Worm (Caenorhabditis elegans) whole organism, L2 larva: ENCODE results near the gene C33C12.12.

Experiments used
- C34F6.9 ChIP-seq: fragments of 150-350 bp; optimal IDR thresholded peaks from 2 replicates; lab custom pipeline; 2014; ENCODE audit warnings: missing biosample characterization, missing genetic modification characterization
- F13H6.1 ChIP-seq: sonication (generic microtip); optimal IDR thresholded peaks from 2 replicates; lab custom pipeline; 2016; ENCODE audit warnings: missing genetic modification characterization, missing compliant biosample characterization
- R02D3.7 ChIP-seq: fragments of 150-350 bp; optimal IDR thresholded peaks from 2 replicates; lab custom pipeline; 2014; ENCODE audit warnings: missing biosample characterization, missing genetic modification characterization
- Y55F3AM.14 ChIP-seq: fragments of 200-800 bp; sonication (Bioruptor generic); optimal IDR thresholded peaks from 2 replicates; lab custom pipeline; 2018; ENCODE audit warnings: mild to moderate bottlenecking, missing genetic modification characterization, missing compliant biosample characterization
- ZK546.5 ChIP-seq: sonication (generic microtip); optimal IDR thresholded peaks from 2 replicates; lab custom pipeline; 2017; ENCODE audit warnings: missing biosample characterization, missing genetic modification characterization
- alr-1 ChIP-seq: fragments of 150-350 bp; optimal IDR thresholded peaks from 2 replicates; lab custom pipeline; 2014; ENCODE audit warnings: missing biosample characterization, missing genetic modification characterization
- aly-2 ChIP-seq: fragments of 150-350 bp; optimal IDR thresholded peaks from 2 replicates; lab custom pipeline; 2014; ENCODE audit warnings: missing biosample characterization, missing genetic modification characterization
- ama-1 ChIP-seq: fragments of 150-350 bp; optimal IDR thresholded peaks from 2 replicates; lab custom pipeline; 2018; ENCODE audit warnings: inconsistent platforms
- blmp-1 ChIP-seq: sonication (generic microtip); optimal IDR thresholded peaks from 2 replicates; lab custom pipeline; 2017; ENCODE audit warnings: missing genetic modification characterization, mild to moderate bottlenecking, missing compliant biosample characterization, antibody characterized with exemption, moderate library complexity; ENCODE audit not compliant: insufficient read depth
- ceh-16 ChIP-seq: fragments of 150-350 bp; optimal IDR thresholded peaks from 2 replicates; lab custom pipeline; 2014; ENCODE audit warnings: missing biosample characterization, missing genetic modification characterization
- ceh-82 ChIP-seq: fragments of 150-350 bp; optimal IDR thresholded peaks from 2 replicates; lab custom pipeline; 2014; ENCODE audit warnings: missing biosample characterization, missing genetic modification characterization
- crh-2 ChIP-seq: sonication (generic microtip); optimal IDR thresholded peaks from 2 replicates; lab custom pipeline; 2017; ENCODE audit warnings: missing biosample characterization, missing genetic modification characterization
- dmd-4 ChIP-seq: sonication (generic microtip); optimal IDR thresholded peaks from 2 replicates; lab custom pipeline; 2017; ENCODE audit warnings: missing biosample characterization, missing genetic modification characterization
- elt-1 ChIP-seq: fragments of 150-350 bp; optimal IDR thresholded peaks from 2 replicates; lab custom pipeline; 2014; ENCODE audit warnings: missing biosample characterization, missing genetic modification characterization
- elt-3 ChIP-seq: sonication (generic microtip); optimal IDR thresholded peaks from 2 replicates; lab custom pipeline; 2017; ENCODE audit warnings: missing biosample characterization, missing genetic modification characterization
- fos-1 ChIP-seq: fragments of 150-350 bp; optimal IDR thresholded peaks from 2 replicates; lab custom pipeline; 2014; ENCODE audit warnings: missing biosample characterization, missing genetic modification characterization
- gmeb-1 ChIP-seq: fragments of 150-350 bp; optimal IDR thresholded peaks from 2 replicates; lab custom pipeline; 2014; ENCODE audit warnings: missing biosample characterization, missing genetic modification characterization
- lin-11 ChIP-seq: fragments of 150-350 bp; sonication (generic microtip); optimal IDR thresholded peaks from 2 replicates; lab custom pipeline; 2014; ENCODE audit warnings: missing biosample characterization, missing genetic modification characterization, inconsistent platforms, mixed read lengths
- lin-13 ChIP-seq: fragments of 150-350 bp; optimal IDR thresholded peaks from 2 replicates; lab custom pipeline; 2014; ENCODE audit warnings: missing biosample characterization, missing genetic modification reagents, missing genetic modification characterization
- lin-39 ChIP-seq: fragments of 150-350 bp; optimal IDR thresholded peaks from 2 replicates; lab custom pipeline; 2014; ENCODE audit warnings: missing biosample characterization, missing genetic modification reagents, missing genetic modification characterization
- lsy-2 ChIP-seq, 2 experiments: fragments of 150-350 bp in 1 of 2; sonication (generic microtip) in 1 of 2; optimal IDR thresholded peaks; 2 replicates each; lab custom pipeline; 2014 to 2017; ENCODE audit warnings: missing biosample characterization in 2 of 2, missing genetic modification characterization in 2 of 2
- mab-5 ChIP-seq: fragments of 150-350 bp; optimal IDR thresholded peaks from 2 replicates; lab custom pipeline; 2014; ENCODE audit warnings: missing biosample characterization, missing genetic modification characterization
- mbf-1 ChIP-seq: sonication (generic microtip); optimal IDR thresholded peaks from 2 replicates; lab custom pipeline; 2017; ENCODE audit warnings: missing biosample characterization, missing genetic modification characterization
- mdl-1 ChIP-seq, 2 experiments: fragments of 150-350 bp in 1 of 2; sonication (generic microtip) in 1 of 2; optimal IDR thresholded peaks; 2 replicates each; lab custom pipeline; 2017; ENCODE audit warnings: missing biosample characterization in 2 of 2, missing genetic modification characterization in 2 of 2
- nhr-11 ChIP-seq: fragments of 150-350 bp; optimal IDR thresholded peaks from 2 replicates; lab custom pipeline; 2014; ENCODE audit warnings: missing biosample characterization, missing genetic modification characterization
- nhr-12 ChIP-seq: fragments of 150-350 bp; optimal IDR thresholded peaks from 2 replicates; lab custom pipeline; 2014; ENCODE audit warnings: missing biosample characterization, missing genetic modification characterization
- nhr-129 ChIP-seq: fragments of 150-350 bp; optimal IDR thresholded peaks from 2 replicates; lab custom pipeline; 2014; ENCODE audit warnings: missing biosample characterization, missing genetic modification characterization
- nhr-21 ChIP-seq: fragments of 150-350 bp; optimal IDR thresholded peaks from 2 replicates; lab custom pipeline; 2014; ENCODE audit warnings: missing biosample characterization, missing genetic modification characterization
- nhr-23 ChIP-seq: fragments of 150-350 bp; optimal IDR thresholded peaks from 2 replicates; lab custom pipeline; 2014; ENCODE audit warnings: missing biosample characterization, missing genetic modification reagents, missing genetic modification characterization
- nhr-237 ChIP-seq: fragments of 150-350 bp; optimal IDR thresholded peaks from 2 replicates; lab custom pipeline; 2014; ENCODE audit warnings: missing biosample characterization, missing genetic modification characterization
- nhr-25 ChIP-seq: fragments of 150-350 bp; sonication (generic microtip); optimal IDR thresholded peaks from 3 replicates; lab custom pipeline; 2014; ENCODE audit warnings: missing biosample characterization, missing genetic modification characterization
- nhr-77 ChIP-seq: fragments of 150-350 bp; optimal IDR thresholded peaks from 2 replicates; lab custom pipeline; 2014; ENCODE audit warnings: missing biosample characterization, missing genetic modification characterization
- sem-4 ChIP-seq: fragments of 150-350 bp; optimal IDR thresholded peaks from 2 replicates; lab custom pipeline; 2014; ENCODE audit warnings: missing biosample characterization, missing genetic modification reagents, missing genetic modification characterization
- sma-3 ChIP-seq: sonication (generic microtip); optimal IDR thresholded peaks from 2 replicates; lab custom pipeline; 2016; ENCODE audit warnings: missing genetic modification reagents, missing genetic modification characterization, missing compliant biosample characterization
- unc-39 ChIP-seq: fragments of 150-350 bp; optimal IDR thresholded peaks from 2 replicates; lab custom pipeline; 2014; ENCODE audit warnings: missing biosample characterization, missing genetic modification characterization
- unc-55 ChIP-seq: fragments of 150-350 bp; sonication (generic microtip); optimal IDR thresholded peaks from 3 replicates; lab custom pipeline; 2014; ENCODE audit warnings: missing biosample characterization, missing genetic modification reagents, missing genetic modification characterization
- zag-1 ChIP-seq: fragments of 150-350 bp; optimal IDR thresholded peaks from 2 replicates; lab custom pipeline; 2014; ENCODE audit warnings: missing biosample characterization, missing genetic modification characterization
- ztf-1 ChIP-seq: fragments of 200-800 bp; sonication (Bioruptor generic); conservative IDR thresholded peaks from 2 replicates; pipeline ENCODE4 v1.3.6; 2022; ENCODE audit warnings: missing genetic modification characterization, missing compliant biosample characterization
- ztf-4 ChIP-seq: fragments of 150-350 bp; optimal IDR thresholded peaks from 2 replicates; lab custom pipeline; 2014; ENCODE audit warnings: missing biosample characterization, missing genetic modification characterization

C33C12.12 gene

ce11 chrII:2204077-2204476, 34.1 kb upstream of the C33C12.12 start, which contains the start of gene Y59C2A.2:
TSS of gene Y59C2A.2 (minus strand) at chrII:2204137.
- TF ChIP-seq unc-55 (GFP tag; lab: Kevin White, UChicago) (peak; percentile 56), sem-4 (tag; lab: Kevin White, UChicago) (no peak), crh-2 (tag; lab: Kevin White, UChicago) (peak; percentile 8), gmeb-1 (tag; lab: Kevin White, UChicago) (peak; percentile 92), lin-13 (GFP tag; lab: Kevin White, UChicago) (peak; percentile 53), fos-1 (tag; lab: Kevin White, UChicago) (no peak), lsy-2 (tag; optimal IDR thresholded peaks at IDR 0.05; lab: Kevin White, UChicago) (peak in 1 of 2 experiments; percentile 71), nhr-11 (tag; lab: Kevin White, UChicago) (no peak), nhr-129 (tag; lab: Kevin White, UChicago) (peak; percentile 29), C34F6.9 (peak; percentile 27), nhr-237 (tag; lab: Kevin White, UChicago) (no peak)

ce11 chrII:2202147-2202546, 32.2 kb upstream of the C33C12.12 start:
- TF ChIP-seq lin-39: no peak
- TF ChIP-seq nhr-129 (tag; lab: Kevin White, UChicago): no peak
- no peak for TF ChIP-seq Y55F3AM.14 (GFP tag; lab: Kevin White, UChicago)
- no peak for TF ChIP-seq ama-1 (lab: Kevin White, UChicago)
- TF ChIP-seq ztf-4 (tag; lab: Kevin White, UChicago): no peak
- TF ChIP-seq zag-1 (tag; lab: Kevin White, UChicago): no peak
- no peak for TF ChIP-seq nhr-77 (tag; lab: Kevin White, UChicago)
- TF ChIP-seq nhr-237 (tag; lab: Kevin White, UChicago): no peak
- TF ChIP-seq nhr-12 (tag; lab: Kevin White, UChicago): no peak
- TF ChIP-seq unc-55 (GFP tag; lab: Kevin White, UChicago): no peak
- TF ChIP-seq nhr-11 (tag; lab: Kevin White, UChicago): no peak
- TF ChIP-seq fos-1 (tag; lab: Kevin White, UChicago): no peak
- TF ChIP-seq C34F6.9: no peak

- peak in 1 of 2 experiments; percentile 22 for TF ChIP-seq lsy-2 (tag; optimal IDR thresholded peaks at IDR 0.05; lab: Kevin White, UChicago)
- TF ChIP-seq nhr-237 (tag; lab: Kevin White, UChicago): no peak
- TF ChIP-seq C34F6.9: peak; percentile 32
- peak in 1 of 2 experiments; percentile 18 for TF ChIP-seq mdl-1 (tag; optimal IDR thresholded peaks at IDR 0.05; lab: Kevin White, UChicago)
- peak; percentile 20 for TF ChIP-seq unc-55 (GFP tag; lab: Kevin White, UChicago)
- TF ChIP-seq zag-1 (tag; lab: Kevin White, UChicago): peak; percentile 22
- peak; percentile 48 for TF ChIP-seq nhr-129 (tag; lab: Kevin White, UChicago)
- TF ChIP-seq blmp-1 (tag; lab: Kevin White, UChicago): no peak
These were observed 27.7 kb upstream of the C33C12.12 start, which contains the start of gene C33C12.1 for ce11 chrII:2197555-2198288. TSS of gene C33C12.1 (plus strand) at chrII:2198238.

ce11 chrII:2196742-2197141, 26.8 kb upstream of the C33C12.12 start:
- TF ChIP-seq lin-11 (tag; lab: Kevin White, UChicago) (no peak), ztf-1 (GFP tag; lab: Robert Waterston, UW) (no peak), nhr-237 (tag; lab: Kevin White, UChicago) (no peak), gmeb-1 (tag; lab: Kevin White, UChicago) (no peak), alr-1 (tag; lab: Kevin White, UChicago) (no peak), aly-2 (tag; lab: Kevin White, UChicago) (no peak), lsy-2 (tag; optimal IDR thresholded peaks at IDR 0.05; lab: Kevin White, UChicago) (no peak), lin-39 (no peak), sma-3 (GFP tag; lab: Kevin White, UChicago) (no peak), elt-3 (tag; lab: Kevin White, UChicago) (no peak)

- TF ChIP-seq nhr-23 (tag; lab: Kevin White, UChicago) (no peak), ZK546.5 (tag; lab: Kevin White, UChicago) (no peak), unc-39 (tag; lab: Kevin White, UChicago) (no peak), ceh-82 (tag; lab: Kevin White, UChicago) (no peak), mdl-1 (tag; optimal IDR thresholded peaks at IDR 0.05; lab: Kevin White, UChicago) (no peak), Y55F3AM.14 (GFP tag; lab: Kevin White, UChicago) (no peak), F13H6.1 (tag; lab: Kevin White, UChicago) (peak; percentile 65), nhr-77 (tag; lab: Kevin White, UChicago) (no peak), lin-11 (tag; lab: Kevin White, UChicago) (no peak), ceh-16 (tag; lab: Kevin White, UChicago) (no peak), elt-1 (tag; lab: Kevin White, UChicago) (no peak), crh-2 (tag; lab: Kevin White, UChicago) (peak; percentile 44), gmeb-1 (tag; lab: Kevin White, UChicago) (no peak), mbf-1 (no peak), R02D3.7 (tag; lab: Kevin White, UChicago) (no peak), lsy-2 (tag; optimal IDR thresholded peaks at IDR 0.05; lab: Kevin White, UChicago) (peak in 1 of 2 experiments; percentile 55), elt-3 (tag; lab: Kevin White, UChicago) (no peak), mab-5 (tag; lab: Kevin White, UChicago) (no peak), nhr-237 (tag; lab: Kevin White, UChicago) (no peak), nhr-21 (tag; lab: Kevin White, UChicago) (no peak), sem-4 (tag; lab: Kevin White, UChicago) (no peak), dmd-4 (no peak), lin-13 (GFP tag; lab: Kevin White, UChicago) (peak; percentile 42), fos-1 (tag; lab: Kevin White, UChicago) (peak; percentile 43), nhr-25 (tag; lab: Kevin White, UChicago) (no peak), C34F6.9 (peak; percentile 59), nhr-129 (tag; lab: Kevin White, UChicago) (peak; percentile 86)
These were observed 25.6 kb upstream of the C33C12.12 start for ce11 chrII:2195541-2195940.
